Worm (Caenorhabditis elegans) whole organism, late embryonic: ENCODE results near the gene urm-1.

ENCODE experiments used
- ama-1 ChIP-seq: fragments of 150-350 bp; optimal IDR thresholded peaks from 2 replicates; lab custom pipeline; 2014
- ceh-14 ChIP-seq: sonication (generic microtip); optimal IDR thresholded peaks from 2 replicates; lab custom pipeline; 2016; ENCODE audit warnings: missing genotype, missing genetic modification characterization, missing compliant biosample characterization
- ceh-18 ChIP-seq: sonication (generic microtip); optimal IDR thresholded peaks from 2 replicates; lab custom pipeline; 2016; ENCODE audit warnings: missing genetic modification characterization, missing compliant biosample characterization
- ceh-24 ChIP-seq: sonication (generic microtip); optimal IDR thresholded peaks from 2 replicates; lab custom pipeline; 2016; ENCODE audit warnings: mild to moderate bottlenecking, missing genetic modification characterization, missing compliant biosample characterization
- eyg-1 ChIP-seq: sonication (generic microtip); optimal IDR thresholded peaks from 2 replicates; lab custom pipeline; 2016; ENCODE audit warnings: missing genotype, missing genetic modification characterization, missing compliant biosample characterization
- fkh-6 ChIP-seq: sonication (generic microtip); optimal IDR thresholded peaks from 2 replicates; lab custom pipeline; 2016; ENCODE audit warnings: missing genetic modification characterization, missing compliant biosample characterization
- hlh-13 ChIP-seq: fragments of 200-800 bp; sonication (Bioruptor generic); optimal IDR thresholded peaks from 2 replicates; lab custom pipeline; 2018; ENCODE audit warnings: mild to moderate bottlenecking, missing genetic modification characterization, missing compliant biosample characterization
- hlh-30 ChIP-seq: sonication (generic microtip); optimal IDR thresholded peaks from 2 replicates; lab custom pipeline; 2017; ENCODE audit warnings: antibody characterized with exemption, missing genetic modification characterization, missing compliant biosample characterization; ENCODE audit not compliant: insufficient read depth
- hlh-8 ChIP-seq: sonication (generic microtip); optimal IDR thresholded peaks from 2 replicates; lab custom pipeline; 2016; ENCODE audit warnings: missing genotype, missing genetic modification characterization, missing compliant biosample characterization
- lin-11 ChIP-seq: fragments of 200-800 bp; sonication (Bioruptor generic); optimal IDR thresholded peaks from 2 replicates; lab custom pipeline; 2018; ENCODE audit warnings: mild to moderate bottlenecking, missing genetic modification characterization, missing compliant biosample characterization
- nhr-232 ChIP-seq: sonication (generic microtip); optimal IDR thresholded peaks from 2 replicates; lab custom pipeline; 2016; ENCODE audit warnings: missing genetic modification characterization, missing compliant biosample characterization
- sdc-2 ChIP-seq: sonication (generic microtip); optimal IDR thresholded peaks from 2 replicates; lab custom pipeline; 2016; ENCODE audit warnings: missing genotype, missing genetic modification characterization, missing compliant biosample characterization
- ttx-3 ChIP-seq: sonication (generic microtip); optimal IDR thresholded peaks from 2 replicates; lab custom pipeline; 2016; ENCODE audit warnings: missing genetic modification reagents, missing genetic modification characterization, missing compliant biosample characterization
- zip-5 ChIP-seq: sonication (generic microtip); optimal IDR thresholded peaks from 2 replicates; lab custom pipeline; 2016; ENCODE audit warnings: missing genetic modification characterization, missing compliant biosample characterization

DNA sequence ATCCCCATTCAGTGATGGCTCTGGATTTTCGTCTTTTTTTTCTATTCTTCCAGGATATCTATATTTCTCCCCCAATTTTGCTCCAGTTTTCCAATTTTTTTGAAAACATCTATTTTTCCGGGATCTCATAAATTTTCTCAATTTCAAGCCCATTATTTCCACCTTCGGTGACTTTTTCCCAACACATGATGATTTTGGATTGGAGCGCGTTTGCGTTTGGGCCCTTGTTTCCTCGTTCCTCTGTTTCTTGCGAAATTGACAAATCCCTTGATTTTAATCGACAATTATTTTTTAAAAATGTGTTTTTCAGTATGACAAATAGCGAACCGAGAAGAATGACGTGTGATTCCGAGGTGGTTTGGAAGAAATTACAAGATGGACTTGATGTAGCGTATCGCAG lies 34.4 kb upstream of the urm-1 start, which contains the start of gene cul-1:
- TF ChIP-seq ttx-3, result no peak
- TF ChIP-seq zip-5 (tag; lab: Kevin White, UChicago), result no peak
- TF ChIP-seq hlh-30, result no peak
- TF ChIP-seq ceh-14 (tag; lab: Kevin White, UChicago), result no peak
- TF ChIP-seq sdc-2 (tag; lab: Kevin White, UChicago), result no peak
- no peak for TF ChIP-seq fkh-6
- TF ChIP-seq ceh-24 (tag; lab: Kevin White, UChicago), result no peak
- TF ChIP-seq hlh-13 (GFP tag; lab: Kevin White, UChicago), result no peak
- TF ChIP-seq hlh-8 (tag; lab: Kevin White, UChicago), result no peak
- no peak for TF ChIP-seq eyg-1
- TF ChIP-seq nhr-232 (tag; lab: Kevin White, UChicago), result no peak
- TF ChIP-seq ama-1 (lab: Kevin White, UChicago), result no peak
- TF ChIP-seq ceh-18 (tag; lab: Kevin White, UChicago), result no peak
- TF ChIP-seq lin-11, result no peak
